Fruit fly (Drosophila melanogaster) whole organism, prepupa: Measurements from ENCODE around the gene jdp.

Experiments
- CG32006 ChIP-seq: fragments of 200-800 bp; sonication (Bioruptor generic); optimal IDR thresholded peaks from 3 replicates; lab custom pipeline; 2017; ENCODE audit warnings: missing biosample characterization, mild to moderate bottlenecking, missing genetic modification characterization
- dac ChIP-seq: fragments of 200-800 bp; sonication (Bioruptor generic); optimal IDR thresholded peaks from 2 replicates; lab custom pipeline; 2017; ENCODE audit warnings: missing biosample characterization, mild to moderate bottlenecking, missing genetic modification characterization

dm6 chr3R:30500226-30500625, 26.6 kb downstream of the jdp start, which contains the start of gene PH4alphaNE1:
- no peak for TF ChIP-seq CG32006 (GFP tag; lab: Kevin White, UChicago)
- TF ChIP-seq dac (GFP tag; lab: Kevin White, UChicago), result no peak
